Worm (Caenorhabditis elegans) whole organism, L1 larva: ENCODE measurements around the gene C23G10.10.

Experiments used
- C04F5.9 ChIP-seq: sonication (generic microtip); optimal IDR thresholded peaks from 2 replicates; lab custom pipeline; 2016; ENCODE audit warnings: missing genetic modification characterization, missing compliant biosample characterization
- C16A3.4 ChIP-seq: fragments of 150-350 bp; optimal IDR thresholded peaks from 2 replicates; lab custom pipeline; 2014; ENCODE audit warnings: missing biosample characterization, missing genetic modification characterization
- F16B12.6 ChIP-seq: fragments of 150-350 bp; optimal IDR thresholded peaks from 2 replicates; lab custom pipeline; 2014; ENCODE audit warnings: missing biosample characterization, missing genetic modification characterization
- Y116A8C.19 ChIP-seq: sonication (generic microtip); optimal IDR thresholded peaks from 2 replicates; lab custom pipeline; 2016; ENCODE audit warnings: missing compliant biosample characterization, missing genetic modification characterization, borderline replicate concordance
- aha-1 ChIP-seq: fragments of 150-350 bp; optimal IDR thresholded peaks from 2 replicates; lab custom pipeline; 2014; ENCODE audit warnings: missing biosample characterization, missing genetic modification characterization
- alr-1 ChIP-seq: fragments of 200-800 bp; sonication (Bioruptor generic); optimal IDR thresholded peaks from 2 replicates; lab custom pipeline; 2018; ENCODE audit warnings: borderline replicate concordance, mild to moderate bottlenecking, missing genetic modification characterization, missing compliant biosample characterization
- ceh-82 ChIP-seq, 3 experiments: fragments of 150-350 bp in 1 of 3; sonication (generic microtip) in 2 of 3; optimal IDR thresholded peaks; 2 replicates each; lab custom pipeline; 2014 to 2017; ENCODE audit warnings: missing biosample characterization in 3 of 3, missing genetic modification characterization in 3 of 3
- ceh-90 ChIP-seq: sonication (generic microtip); optimal IDR thresholded peaks from 2 replicates; lab custom pipeline; 2016; ENCODE audit warnings: missing genetic modification characterization, missing compliant biosample characterization
- ces-1 ChIP-seq: fragments of 150-350 bp; optimal IDR thresholded peaks from 2 replicates; lab custom pipeline; 2014; ENCODE audit warnings: missing biosample characterization, missing genetic modification reagents, missing genetic modification characterization
- efl-1 ChIP-seq, 4 experiments: fragments of 150-350 bp; optimal IDR thresholded peaks in 3 of 4; peaks in 1 of 4; 1 replicate in 1 of 4; 2 replicates in 3 of 4; lab custom pipeline; 2014; ENCODE audit warnings: missing biosample characterization in 2 of 4, missing genetic modification characterization in 2 of 4, missing genetic modification reagents in 2 of 4
- egl-27 ChIP-seq, 2 experiments: fragments of 150-350 bp in 1 of 2; sonication (generic microtip); optimal IDR thresholded peaks; 3 replicates each; lab custom pipeline; 2017 to 2018; ENCODE audit warnings: missing biosample characterization in 2 of 2, missing genetic modification characterization in 2 of 2, missing genetic modification reagents in 2 of 2
- fkh-4 ChIP-seq: sonication (generic microtip); optimal IDR thresholded peaks from 2 replicates; lab custom pipeline; 2016; ENCODE audit warnings: missing compliant biosample characterization, missing genetic modification characterization, borderline replicate concordance
- fkh-8 ChIP-seq: sonication (generic microtip); optimal IDR thresholded peaks from 2 replicates; lab custom pipeline; 2016; ENCODE audit warnings: mild to moderate bottlenecking, missing genetic modification characterization, missing compliant biosample characterization
- fos-1 ChIP-seq: fragments of 150-350 bp; optimal IDR thresholded peaks from 2 replicates; lab custom pipeline; 2014; ENCODE audit warnings: missing biosample characterization, missing genetic modification characterization
- grh-1 ChIP-seq: fragments of 200-800 bp; sonication (Bioruptor generic); IDR thresholded peaks from 2 replicates; pipeline ENCODE4 v1.3.6; 2022; ENCODE audit warnings: missing genetic modification reagents, missing genetic modification characterization, missing compliant biosample characterization
- hlh-17 ChIP-seq: fragments of 200-800 bp; sonication (Bioruptor generic); optimal IDR thresholded peaks from 2 replicates; lab custom pipeline; 2018; ENCODE audit warnings: missing genetic modification characterization, mild to moderate bottlenecking, missing compliant biosample characterization, moderate library complexity, borderline replicate concordance
- hlh-4 ChIP-seq: sonication (generic microtip); optimal IDR thresholded peaks from 2 replicates; lab custom pipeline; 2016; ENCODE audit warnings: mild to moderate bottlenecking, missing genetic modification characterization, missing compliant biosample characterization
- irx-1 ChIP-seq: sonication (generic microtip); optimal IDR thresholded peaks from 2 replicates; lab custom pipeline; 2016; ENCODE audit warnings: missing genetic modification characterization, missing compliant biosample characterization
- jun-1 ChIP-seq: fragments of 150-350 bp; optimal IDR thresholded peaks from 2 replicates; lab custom pipeline; 2014; ENCODE audit warnings: missing biosample characterization, missing genetic modification reagents, missing genetic modification characterization
- lin-13 ChIP-seq: fragments of 150-350 bp; optimal IDR thresholded peaks from 2 replicates; lab custom pipeline; 2014; ENCODE audit warnings: missing biosample characterization, missing genetic modification reagents, missing genetic modification characterization
- lin-15B ChIP-seq: fragments of 150-350 bp; sonication (generic microtip); optimal IDR thresholded peaks from 3 replicates; lab custom pipeline; 2014; ENCODE audit warnings: missing biosample characterization, missing genetic modification characterization
- lin-35 ChIP-seq, 2 experiments: fragments of 150-350 bp; optimal IDR thresholded peaks; 2 replicates each; lab custom pipeline; 2014; ENCODE audit warnings: missing biosample characterization in 2 of 2, missing genetic modification characterization in 2 of 2, missing genetic modification reagents in 2 of 2
- lir-3 ChIP-seq: sonication (generic microtip); optimal IDR thresholded peaks from 2 replicates; lab custom pipeline; 2016; ENCODE audit warnings: mild to moderate bottlenecking, missing genetic modification characterization, moderate library complexity, missing compliant biosample characterization; ENCODE audit not compliant: poor library complexity
- lsy-2 ChIP-seq, 2 experiments: fragments of 150-350 bp; optimal IDR thresholded peaks; 2 replicates each; lab custom pipeline; 2014; ENCODE audit warnings: missing biosample characterization in 2 of 2, missing genetic modification characterization in 2 of 2
- mep-1 ChIP-seq: fragments of 150-350 bp; optimal IDR thresholded peaks from 2 replicates; lab custom pipeline; 2014; ENCODE audit warnings: missing biosample characterization, missing genetic modification characterization
- nhr-19 ChIP-seq: fragments of 200-800 bp; sonication (Bioruptor generic); conservative IDR thresholded peaks from 2 replicates; pipeline ENCODE4 v1.3.6; 2022; ENCODE audit warnings: missing genetic modification characterization, missing compliant biosample characterization
- nhr-20 ChIP-seq: sonication (generic microtip); optimal IDR thresholded peaks from 2 replicates; lab custom pipeline; 2016; ENCODE audit warnings: mild to moderate bottlenecking, missing genetic modification characterization, missing compliant biosample characterization
- nhr-237 ChIP-seq: fragments of 150-350 bp; optimal IDR thresholded peaks from 2 replicates; lab custom pipeline; 2014; ENCODE audit warnings: missing biosample characterization, missing genetic modification characterization
- nhr-28 ChIP-seq: fragments of 150-350 bp; optimal IDR thresholded peaks from 2 replicates; lab custom pipeline; 2014; ENCODE audit warnings: missing biosample characterization, missing genetic modification characterization
- nhr-47 ChIP-seq: sonication (generic microtip); optimal IDR thresholded peaks from 2 replicates; lab custom pipeline; 2016; ENCODE audit warnings: mild to moderate bottlenecking, missing genetic modification characterization, moderate library complexity, missing compliant biosample characterization
- nhr-71 ChIP-seq: sonication (generic microtip); optimal IDR thresholded peaks from 2 replicates; lab custom pipeline; 2016; ENCODE audit warnings: mild to moderate bottlenecking, missing genetic modification characterization, moderate library complexity, missing compliant biosample characterization
- nhr-77 ChIP-seq: fragments of 150-350 bp; optimal IDR thresholded peaks from 2 replicates; lab custom pipeline; 2014; ENCODE audit warnings: missing biosample characterization, missing genetic modification characterization
- nhr-84 ChIP-seq: sonication (generic microtip); optimal IDR thresholded peaks from 2 replicates; lab custom pipeline; 2017; ENCODE audit warnings: missing biosample characterization, missing genetic modification characterization
- nhr-85 ChIP-seq: sonication (generic microtip); peaks from one replicate; lab custom pipeline; 2016; ENCODE audit warnings: missing genetic modification characterization, inconsistent platforms, missing compliant biosample characterization
- nhr-90 ChIP-seq: sonication (generic microtip); optimal IDR thresholded peaks from 2 replicates; lab custom pipeline; 2016; ENCODE audit warnings: mild to moderate bottlenecking, missing genetic modification characterization, missing compliant biosample characterization; ENCODE audit not compliant: poor library complexity
- pax-3 ChIP-seq: fragments of 200-800 bp; sonication (Bioruptor generic); optimal IDR thresholded peaks from 2 replicates; lab custom pipeline; 2018; ENCODE audit warnings: mild to moderate bottlenecking, missing genetic modification characterization, moderate library complexity, missing compliant biosample characterization
- pqm-1 ChIP-seq: sonication (generic microtip); optimal IDR thresholded peaks from 3 replicates; lab custom pipeline; 2017; ENCODE audit warnings: missing biosample characterization, missing genetic modification characterization
- snpc-4 ChIP-seq: fragments of 150-350 bp; optimal IDR thresholded peaks from 2 replicates; lab custom pipeline; 2014; ENCODE audit warnings: missing biosample characterization, missing genetic modification characterization
- snu-23 ChIP-seq: sonication (generic microtip); optimal IDR thresholded peaks from 2 replicates; lab custom pipeline; 2016; ENCODE audit warnings: missing genetic modification characterization, missing compliant biosample characterization
- sox-4 ChIP-seq: sonication (generic microtip); optimal IDR thresholded peaks from 2 replicates; lab custom pipeline; 2016; ENCODE audit warnings: missing genetic modification characterization, missing compliant biosample characterization
- sptf-1 ChIP-seq: fragments of 150-350 bp; optimal IDR thresholded peaks from 2 replicates; lab custom pipeline; 2014; ENCODE audit warnings: missing biosample characterization, missing genetic modification characterization
- sup-37 ChIP-seq: fragments of 200-800 bp; sonication (Bioruptor generic); optimal IDR thresholded peaks from 2 replicates; lab custom pipeline; 2018; ENCODE audit warnings: mild to moderate bottlenecking, missing genetic modification characterization, missing compliant biosample characterization
- tbx-2 ChIP-seq: sonication (generic microtip); optimal IDR thresholded peaks from 2 replicates; lab custom pipeline; 2016; ENCODE audit warnings: missing genetic modification characterization, missing compliant biosample characterization
- tlp-1 ChIP-seq: fragments of 150-350 bp; optimal IDR thresholded peaks from 2 replicates; lab custom pipeline; 2014; ENCODE audit warnings: missing biosample characterization, missing genetic modification characterization
- unc-130 ChIP-seq: fragments of 150-350 bp; optimal IDR thresholded peaks from 2 replicates; lab custom pipeline; 2017; ENCODE audit warnings: missing biosample characterization, missing genetic modification characterization, inconsistent platforms
- unc-30 ChIP-seq: sonication (generic microtip); optimal IDR thresholded peaks from 2 replicates; lab custom pipeline; 2017; ENCODE audit warnings: missing biosample characterization, missing genetic modification characterization
- unc-98 ChIP-seq: fragments of 200-800 bp; sonication (Bioruptor generic); IDR thresholded peaks from 2 replicates; pipeline ENCODE4 v1.3.6; 2022; ENCODE audit warnings: missing genetic modification characterization, missing compliant biosample characterization
- zip-4 ChIP-seq: fragments of 200-800 bp; sonication (Bioruptor generic); optimal IDR thresholded peaks from 2 replicates; lab custom pipeline; 2018; ENCODE audit warnings: mild to moderate bottlenecking, missing genetic modification characterization, moderate library complexity, missing compliant biosample characterization
- ztf-11 ChIP-seq, 2 experiments: sonication (generic microtip); optimal IDR thresholded peaks; 2 replicates each; lab custom pipeline; 2016 to 2017; ENCODE audit warnings: missing genetic modification characterization in 2 of 2, missing biosample characterization in 1 of 2, missing compliant biosample characterization in 1 of 2

C23G10.10 gene

ce11 chrIII:6176172-6176571 lies 37.6 kb downstream of the C23G10.10 start:
- TF ChIP-seq hlh-17 (GFP tag; lab: Kevin White, UChicago): no peak
- no peak for TF ChIP-seq fos-1 (tag; lab: Kevin White, UChicago)
- TF ChIP-seq nhr-71 (tag; lab: Kevin White, UChicago): no peak
- no peak for TF ChIP-seq nhr-77 (tag; lab: Kevin White, UChicago)
- no peak for TF ChIP-seq nhr-85 (tag; lab: Kevin White, UChicago)
- no peak for TF ChIP-seq nhr-90
- no peak for TF ChIP-seq alr-1 (tag; lab: Kevin White, UChicago)
- TF ChIP-seq pqm-1: no peak
- TF ChIP-seq nhr-20 (tag; lab: Kevin White, UChicago): no peak
- TF ChIP-seq zip-4 (GFP tag; lab: Kevin White, UChicago): no peak

DNA sequence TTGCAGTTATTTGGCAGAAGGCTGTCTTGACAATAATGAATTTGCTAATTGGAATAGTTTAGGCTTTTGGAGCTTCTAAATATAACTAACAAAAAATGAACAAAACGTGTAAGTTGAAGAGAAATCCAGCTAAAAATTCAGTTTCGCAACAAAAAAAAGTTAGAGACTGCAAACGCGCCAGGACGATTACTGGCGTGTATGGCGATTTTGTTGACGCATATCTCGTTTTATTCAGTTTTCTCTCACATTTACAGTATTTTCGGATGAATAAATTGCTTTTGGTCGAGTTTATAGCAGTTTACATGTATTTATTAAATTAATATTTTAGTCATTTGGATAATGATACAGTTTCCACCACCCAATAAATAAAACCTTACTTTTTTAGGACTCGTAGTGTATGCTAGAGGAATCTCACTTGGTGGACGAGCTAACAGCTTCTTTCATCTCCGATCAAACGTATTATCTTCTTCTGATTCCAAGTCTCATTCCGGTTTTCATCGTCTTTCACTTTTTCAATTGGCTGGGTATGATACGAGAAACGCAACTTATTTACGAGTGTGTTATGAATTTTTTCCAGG lies 40.7 kb downstream of the C23G10.10 start, which contains the start of the genes abcf-3 and F42A10.5:
Gene abcf-3, plus strand, starts transcription at position 384 of the 578 bp plus-strand sequence.
Gene F42A10.5, minus strand, starts transcription at position 458 of the 578 bp plus-strand sequence.
- TF ChIP-seq nhr-20 (tag; lab: Kevin White, UChicago) (peak; percentile 71), unc-98 (no peak), Y116A8C.19 (tag; lab: Kevin White, UChicago) (no peak), tbx-2 (tag; lab: Kevin White, UChicago) (peak; percentile 62), ztf-11 (tag; optimal IDR thresholded peaks at IDR 0.05; lab: Kevin White, UChicago) (peak in 1 of 2 experiments; percentile 32), ces-1 (GFP tag; lab: Kevin White, UChicago) (no peak), ceh-90 (tag; lab: Kevin White, UChicago) (no peak), lsy-2 (tag; optimal IDR thresholded peaks at IDR 0.05; lab: Kevin White, UChicago) (peak; percentile 81 to 89), nhr-28 (no peak), fos-1 (tag; lab: Kevin White, UChicago) (peak; percentile 68), efl-1 (optimal IDR thresholded peaks at IDR 0.05; lab: Kevin White, UChicago) (peak; percentile 72 to 81), efl-1 (GFP tag; optimal IDR thresholded peaks at IDR 0.05 in 1 of 2; lab: Kevin White, UChicago) (peak; percentile 77 to 98), unc-30 (tag; lab: Kevin White, UChicago) (no peak), lin-35 (GFP tag; optimal IDR thresholded peaks at IDR 0.05; lab: Kevin White, UChicago) (peak; percentile 73 to 85), snpc-4 (no peak), mep-1 (peak; percentile 88), fkh-8 (tag; lab: Kevin White, UChicago) (peak; percentile 40), tlp-1 (tag; lab: Kevin White, UChicago) (no peak), irx-1 (tag; lab: Kevin White, UChicago) (peak; percentile 63), sox-4 (no peak), ceh-82 (tag; optimal IDR thresholded peaks at IDR 0.05; lab: Kevin White, UChicago) (peak; percentile 67 to 80 (median 76)), nhr-237 (tag; lab: Kevin White, UChicago) (no peak), pax-3 (tag; lab: Kevin White, UChicago) (no peak), lin-15B (tag; lab: Kevin White, UChicago) (peak; percentile 45), C16A3.4 (tag; lab: Kevin White, UChicago) (peak; percentile 66), alr-1 (tag; lab: Kevin White, UChicago) (no peak), unc-130 (tag; lab: Kevin White, UChicago) (peak; percentile 76), nhr-77 (tag; lab: Kevin White, UChicago) (peak; percentile 55), hlh-4 (tag; lab: Kevin White, UChicago) (no peak), aha-1 (peak; percentile 18), grh-1 (GFP tag; lab: Robert Waterston, UW) (peak; percentile 62), nhr-84 (no peak), jun-1 (peak; percentile 56), sptf-1 (tag; lab: Kevin White, UChicago) (no peak), nhr-47 (tag; lab: Kevin White, UChicago) (peak; percentile 76), lir-3 (no peak), egl-27 (tag; optimal IDR thresholded peaks at IDR 0.05; lab: Kevin White, UChicago) (no peak), fkh-4 (peak; percentile 5), sup-37 (no peak), nhr-71 (tag; lab: Kevin White, UChicago) (peak; percentile 84), F16B12.6 (tag; lab: Kevin White, UChicago) (peak; percentile 65), nhr-19 (peak; percentile 73), lin-13 (GFP tag; lab: Kevin White, UChicago) (peak; percentile 60), snu-23 (peak; percentile 78), C04F5.9 (tag; lab: Kevin White, UChicago) (peak; percentile 32)
